Worm (Caenorhabditis elegans) whole organism, L4 larva: ENCODE data around the gene R12G8.1.
A peak's percentile ranks its signal among the peaks of the same experiment; 100 is the strongest.

Experiments
- F26F4.8 ChIP-seq: fragments of 200-800 bp; sonication (Bioruptor generic); conservative IDR thresholded peaks from 2 replicates; pipeline ENCODE4 v1.3.6; 2022; ENCODE audit warnings: missing genetic modification characterization, missing compliant biosample characterization
- F44E2.7 ChIP-seq: fragments of 200-800 bp; sonication (Bioruptor generic); IDR thresholded peaks from 2 replicates; pipeline ENCODE4 v2.1.2; 2022; ENCODE audit warnings: missing genetic modification characterization, missing compliant biosample characterization
- F49E8.2 ChIP-seq: sonication (generic microtip); optimal IDR thresholded peaks from 2 replicates; lab custom pipeline; 2016; ENCODE audit warnings: missing compliant biosample characterization, mild to moderate bottlenecking, missing genetic modification characterization, borderline replicate concordance
- ZK337.2 ChIP-seq: fragments of 200-800 bp; sonication (Bioruptor generic); IDR thresholded peaks from 2 replicates; pipeline ENCODE4 v1.3.6; 2022; ENCODE audit warnings: missing genetic modification reagents, missing genetic modification characterization, missing compliant biosample characterization
- aha-1 ChIP-seq: fragments of 150-350 bp; peaks from one replicate; lab custom pipeline; 2014; ENCODE audit warnings: missing biosample characterization, missing genetic modification characterization
- aly-2 ChIP-seq: sonication (generic microtip); optimal IDR thresholded peaks from 2 replicates; lab custom pipeline; 2018; ENCODE audit warnings: missing biosample characterization, missing genetic modification characterization
- arid-1 ChIP-seq: fragments of 200-800 bp; sonication (Bioruptor generic); conservative IDR thresholded peaks from 2 replicates; pipeline ENCODE4 v1.3.6; 2022; ENCODE audit warnings: missing genetic modification reagents, missing genetic modification characterization, missing compliant biosample characterization
- ceh-32 ChIP-seq: sonication (generic microtip); optimal IDR thresholded peaks from 2 replicates; lab custom pipeline; 2016; ENCODE audit warnings: mild to moderate bottlenecking, missing genetic modification characterization, missing compliant biosample characterization; ENCODE audit not compliant: poor library complexity
- ceh-44 ChIP-seq: fragments of 200-800 bp; sonication (Bioruptor generic); IDR thresholded peaks from 2 replicates; pipeline ENCODE4 v1.3.6; 2022; ENCODE audit warnings: missing genetic modification reagents, missing genetic modification characterization, missing compliant biosample characterization
- ces-1 ChIP-seq: fragments of 150-350 bp; sonication (generic microtip); optimal IDR thresholded peaks from 4 replicates; lab custom pipeline; 2014; ENCODE audit warnings: missing biosample characterization, missing genetic modification reagents, missing genetic modification characterization
- cey-2 ChIP-seq: sonication (generic microtip); optimal IDR thresholded peaks from 3 replicates; lab custom pipeline; 2017; ENCODE audit warnings: missing genetic modification characterization, mild to moderate bottlenecking, missing compliant biosample characterization, antibody characterized with exemption, borderline replicate concordance; ENCODE audit not compliant: insufficient read depth
- ctbp-1 ChIP-seq: fragments of 200-800 bp; sonication (Bioruptor generic); IDR thresholded peaks from 2 replicates; pipeline ENCODE4 v1.3.6; 2022; ENCODE audit warnings: missing genetic modification reagents, missing genetic modification characterization, missing compliant biosample characterization
- dmd-8 ChIP-seq: fragments of 200-800 bp; sonication (Bioruptor generic); IDR thresholded peaks from 2 replicates; pipeline ENCODE4 v1.3.6; 2022; ENCODE audit warnings: missing genetic modification characterization, missing compliant biosample characterization
- duxl-1 ChIP-seq: sonication (generic microtip); optimal IDR thresholded peaks from 2 replicates; lab custom pipeline; 2016; ENCODE audit warnings: mild to moderate bottlenecking, missing genetic modification characterization, moderate library complexity, missing compliant biosample characterization; ENCODE audit not compliant: poor library complexity
- dve-1 ChIP-seq: sonication (generic microtip); optimal IDR thresholded peaks from 2 replicates; lab custom pipeline; 2017; ENCODE audit warnings: antibody characterized with exemption, mild to moderate bottlenecking, missing genetic modification characterization, missing compliant biosample characterization; ENCODE audit not compliant: insufficient read depth
- egl-43 ChIP-seq: fragments of 200-800 bp; sonication (Bioruptor generic); IDR thresholded peaks from 2 replicates; pipeline ENCODE4 v1.3.6; 2022; ENCODE audit warnings: missing genetic modification reagents, missing genetic modification characterization, missing compliant biosample characterization
- fkh-10 ChIP-seq: fragments of 150-350 bp; optimal IDR thresholded peaks from 2 replicates; lab custom pipeline; 2014; ENCODE audit warnings: missing biosample characterization, missing genetic modification reagents, missing genetic modification characterization
- hlh-30 ChIP-seq: sonication (generic microtip); optimal IDR thresholded peaks from 2 replicates; lab custom pipeline; 2017; ENCODE audit warnings: antibody characterized with exemption, mild to moderate bottlenecking, missing genetic modification characterization, missing compliant biosample characterization; ENCODE audit not compliant: insufficient read depth
- hmg-1.1 ChIP-seq: fragments of 200-800 bp; sonication (Bioruptor generic); IDR thresholded peaks from 2 replicates; pipeline ENCODE4 v1.3.6; 2022; ENCODE audit warnings: missing genetic modification reagents, missing genetic modification characterization, missing compliant biosample characterization
- lin-29 ChIP-seq: fragments of 200-800 bp; sonication (Bioruptor generic); IDR thresholded peaks from 2 replicates; pipeline ENCODE4 v1.3.6; 2022; ENCODE audit warnings: missing genetic modification reagents, missing genetic modification characterization, missing compliant biosample characterization
- lin-38 ChIP-seq: fragments of 200-800 bp; sonication (Bioruptor generic); IDR thresholded peaks from 2 replicates; pipeline ENCODE4 v1.3.6; 2022; ENCODE audit warnings: missing genetic modification reagents, missing genetic modification characterization, missing compliant biosample characterization
- lsy-2 ChIP-seq, 2 experiments: fragments of 150-350 bp in 1 of 2; sonication (generic microtip) in 1 of 2; optimal IDR thresholded peaks; 2 replicates each; lab custom pipeline; 2014 to 2017; ENCODE audit warnings: missing biosample characterization in 2 of 2, missing genetic modification characterization in 2 of 2
- madf-5 ChIP-seq, 2 experiments: fragments of 200-800 bp; sonication (Bioruptor generic); IDR thresholded peaks; 2 replicates each; pipeline ENCODE4 v1.3.6; 2022; ENCODE audit warnings: missing compliant biosample characterization in 2 of 2, missing genetic modification characterization in 2 of 2
- mdt-29 ChIP-seq: fragments of 200-800 bp; sonication (Bioruptor generic); IDR thresholded peaks from 2 replicates; pipeline ENCODE4 v1.3.6; 2022; ENCODE audit warnings: missing genetic modification reagents, missing genetic modification characterization, missing compliant biosample characterization
- nhr-25 ChIP-seq: sonication (generic microtip); optimal IDR thresholded peaks from 2 replicates; lab custom pipeline; 2017; ENCODE audit warnings: missing genetic modification characterization, mild to moderate bottlenecking, missing compliant biosample characterization, antibody characterized with exemption, moderate library complexity, borderline replicate concordance; ENCODE audit not compliant: insufficient read depth
- nhr-6 ChIP-seq: fragments of 150-350 bp; optimal IDR thresholded peaks from 2 replicates; lab custom pipeline; 2014; ENCODE audit warnings: missing biosample characterization, missing genetic modification characterization
- nhr-76 ChIP-seq: fragments of 150-350 bp; optimal IDR thresholded peaks from 2 replicates; lab custom pipeline; 2014; ENCODE audit warnings: missing biosample characterization, missing genetic modification characterization
- pqm-1 ChIP-seq: sonication (generic microtip); optimal IDR thresholded peaks from 2 replicates; lab custom pipeline; 2017; ENCODE audit warnings: missing biosample characterization, missing genetic modification characterization
- rbr-2 ChIP-seq: sonication (generic microtip); optimal IDR thresholded peaks from 2 replicates; lab custom pipeline; 2016; ENCODE audit warnings: missing genotype, missing genetic modification characterization, missing compliant biosample characterization
- saeg-2 ChIP-seq: fragments of 200-800 bp; sonication (Bioruptor generic); IDR thresholded peaks from 2 replicates; pipeline ENCODE4 v1.3.6; 2022; ENCODE audit warnings: missing genetic modification reagents, missing genetic modification characterization, missing compliant biosample characterization
- set-16 ChIP-seq: fragments of 200-800 bp; sonication (Bioruptor generic); IDR thresholded peaks from 2 replicates; pipeline ENCODE4 v1.3.6; 2022; ENCODE audit warnings: missing genetic modification reagents, missing genetic modification characterization, missing compliant biosample characterization
- snpc-1.2 ChIP-seq: fragments of 200-800 bp; sonication (Bioruptor generic); IDR thresholded peaks from 2 replicates; pipeline ENCODE4 v1.3.6; 2022; ENCODE audit warnings: missing genetic modification reagents, missing genetic modification characterization, missing compliant biosample characterization
- spr-3 ChIP-seq: fragments of 200-800 bp; sonication (Bioruptor generic); optimal IDR thresholded peaks from 2 replicates; lab custom pipeline; 2018; ENCODE audit warnings: mild to moderate bottlenecking, missing genetic modification characterization, missing compliant biosample characterization
- tra-1 ChIP-seq: fragments of 200-800 bp; sonication (Bioruptor generic); IDR thresholded peaks from 2 replicates; pipeline ENCODE4 v1.3.6; 2022; ENCODE audit warnings: missing genetic modification reagents, missing genetic modification characterization, missing compliant biosample characterization
- unc-39 ChIP-seq: sonication (generic microtip); optimal IDR thresholded peaks from 2 replicates; lab custom pipeline; 2017; ENCODE audit warnings: missing biosample characterization, missing genetic modification characterization
- ztf-11 ChIP-seq: fragments of 150-350 bp; optimal IDR thresholded peaks from 2 replicates; lab custom pipeline; 2014; ENCODE audit warnings: missing biosample characterization, missing genetic modification characterization

Gene R12G8.1

DNA sequence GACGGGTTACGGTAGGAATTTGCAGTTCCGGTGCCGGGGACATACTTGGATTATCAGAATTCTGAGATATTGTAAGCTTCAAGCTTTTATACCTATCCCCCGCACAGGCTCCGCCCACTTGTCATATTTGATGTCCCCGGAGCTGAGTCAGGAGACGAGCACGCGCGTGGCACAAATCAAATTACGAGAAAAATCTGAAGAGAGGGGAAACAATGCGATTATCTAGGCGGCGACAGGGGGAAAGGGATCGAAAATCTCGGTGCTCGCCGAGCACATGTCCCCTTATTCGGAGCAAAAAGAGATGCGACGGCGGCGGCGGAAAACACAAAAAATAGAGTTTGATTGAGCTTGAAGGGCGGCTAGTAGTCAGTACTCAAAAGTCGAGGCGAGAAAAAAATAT lies at the start of gene R12G8.1:
Gene R12G8.1, minus strand, starts transcription at position 63 of the 400 bp plus-strand sequence.
- TF ChIP-seq set-16 (GFP tag; lab: Robert Waterston, UW): peak; percentile 49
- TF ChIP-seq ctbp-1 (GFP tag; lab: Robert Waterston, UW): peak; percentile 70
- TF ChIP-seq spr-3 (GFP tag; lab: Kevin White, UChicago): no peak
- no peak for TF ChIP-seq nhr-76 (tag; lab: Kevin White, UChicago)
- TF ChIP-seq ceh-32: peak; percentile 26
- peak; percentile 17 for TF ChIP-seq rbr-2
- TF ChIP-seq mdt-29 (GFP tag; lab: Robert Waterston, UW): no peak
- TF ChIP-seq fkh-10 (GFP tag; lab: Kevin White, UChicago): peak; percentile 88
- no peak for TF ChIP-seq nhr-6 (tag; lab: Kevin White, UChicago)
- TF ChIP-seq ces-1 (GFP tag; lab: Kevin White, UChicago): peak; percentile 86
- no peak for TF ChIP-seq lsy-2 (tag; optimal IDR thresholded peaks at IDR 0.05; lab: Kevin White, UChicago)

ce11 chrV:17798789-17799188 lies 49.7 kb upstream of the R12G8.1 start, which contains the start of gene srx-18:
TSS of gene srx-18 (minus strand) at chrV:17798889.
- TF ChIP-seq duxl-1 (no peak), F26F4.8 (GFP tag; lab: Robert Waterston, UW) (no peak), lin-29 (GFP tag; lab: Robert Waterston, UW) (no peak), F44E2.7 (GFP tag; lab: Robert Waterston, UW) (no peak), tra-1 (GFP tag; lab: Robert Waterston, UW) (no peak), fkh-10 (GFP tag; lab: Kevin White, UChicago) (no peak), dmd-8 (GFP tag; lab: Robert Waterston, UW) (no peak), F49E8.2 (no peak), hlh-30 (tag; lab: Kevin White, UChicago) (no peak), egl-43 (GFP tag; lab: Robert Waterston, UW) (no peak), snpc-1.2 (GFP tag; lab: Robert Waterston, UW) (no peak), dve-1 (tag; lab: Kevin White, UChicago) (no peak), unc-39 (tag; lab: Kevin White, UChicago) (no peak), ceh-44 (no peak), ZK337.2 (no peak), arid-1 (GFP tag; lab: Robert Waterston, UW) (no peak), pqm-1 (no peak), nhr-25 (tag; lab: Kevin White, UChicago) (no peak), aha-1 (tag; lab: Kevin White, UChicago) (no peak), ztf-11 (tag; lab: Kevin White, UChicago) (no peak)

ce11 chrV:17795655-17796054 lies 46.6 kb upstream of the R12G8.1 start, which contains the start of gene srh-288:
TSS of gene srh-288 (minus strand) at chrV:17795755.
- TF ChIP-seq madf-5 (GFP tag; IDR thresholded peaks at IDR 0.05; lab: Robert Waterston, UW) (no peak), lin-38 (GFP tag; lab: Robert Waterston, UW) (no peak), aly-2 (tag; lab: Kevin White, UChicago) (no peak), ces-1 (GFP tag; lab: Kevin White, UChicago) (no peak), saeg-2 (no peak), hmg-1.1 (GFP tag; lab: Robert Waterston, UW) (no peak), cey-2 (tag; lab: Kevin White, UChicago) (no peak)
